Worm (Caenorhabditis elegans) whole organism, L1 larva: ENCODE results near the gene C09B7.2.

Experiments
- C04F5.9 ChIP-seq: sonication (generic microtip); optimal IDR thresholded peaks from 2 replicates; lab custom pipeline; 2016; ENCODE audit warnings: missing genetic modification characterization, missing compliant biosample characterization
- C16A3.4 ChIP-seq: fragments of 150-350 bp; optimal IDR thresholded peaks from 2 replicates; lab custom pipeline; 2014; ENCODE audit warnings: missing biosample characterization, missing genetic modification characterization
- F16B12.6 ChIP-seq: fragments of 150-350 bp; optimal IDR thresholded peaks from 2 replicates; lab custom pipeline; 2014; ENCODE audit warnings: missing biosample characterization, missing genetic modification characterization
- aha-1 ChIP-seq: fragments of 150-350 bp; optimal IDR thresholded peaks from 2 replicates; lab custom pipeline; 2014; ENCODE audit warnings: missing biosample characterization, missing genetic modification characterization
- blmp-1 ChIP-seq: fragments of 150-350 bp; optimal IDR thresholded peaks from 2 replicates; lab custom pipeline; 2014; ENCODE audit warnings: missing biosample characterization, missing genetic modification characterization
- ceh-82 ChIP-seq, 3 experiments: fragments of 150-350 bp in 1 of 3; sonication (generic microtip) in 2 of 3; optimal IDR thresholded peaks; 2 replicates each; lab custom pipeline; 2014 to 2017; ENCODE audit warnings: missing biosample characterization in 3 of 3, missing genetic modification characterization in 3 of 3
- ceh-88 ChIP-seq: fragments of 200-800 bp; sonication (Bioruptor generic); IDR thresholded peaks from 2 replicates; pipeline ENCODE4 v1.3.6; 2022; ENCODE audit warnings: missing genetic modification characterization, missing compliant biosample characterization
- ceh-90 ChIP-seq: sonication (generic microtip); optimal IDR thresholded peaks from 2 replicates; lab custom pipeline; 2016; ENCODE audit warnings: missing genetic modification characterization, missing compliant biosample characterization
- ces-1 ChIP-seq: fragments of 150-350 bp; optimal IDR thresholded peaks from 2 replicates; lab custom pipeline; 2014; ENCODE audit warnings: missing biosample characterization, missing genetic modification reagents, missing genetic modification characterization
- dsc-1 ChIP-seq: sonication (generic microtip); optimal IDR thresholded peaks from 2 replicates; lab custom pipeline; 2016; ENCODE audit warnings: mild to moderate bottlenecking, missing genetic modification characterization, missing compliant biosample characterization
- efl-1 ChIP-seq, 4 experiments: fragments of 150-350 bp; optimal IDR thresholded peaks in 3 of 4; peaks in 1 of 4; 1 replicate in 1 of 4; 2 replicates in 3 of 4; lab custom pipeline; 2014; ENCODE audit warnings: missing biosample characterization in 2 of 4, missing genetic modification characterization in 2 of 4, missing genetic modification reagents in 2 of 4
- egl-13 ChIP-seq: sonication (generic microtip); optimal IDR thresholded peaks from 2 replicates; lab custom pipeline; 2016; ENCODE audit warnings: missing genotype, missing genetic modification reagents, missing genetic modification characterization, missing compliant biosample characterization
- egl-27 ChIP-seq, 2 experiments: fragments of 150-350 bp in 1 of 2; sonication (generic microtip); optimal IDR thresholded peaks; 3 replicates each; lab custom pipeline; 2017 to 2018; ENCODE audit warnings: missing biosample characterization in 2 of 2, missing genetic modification characterization in 2 of 2, missing genetic modification reagents in 2 of 2
- elt-2 ChIP-seq: sonication (generic microtip); optimal IDR thresholded peaks from 2 replicates; lab custom pipeline; 2016; ENCODE audit warnings: missing genetic modification characterization, mild to moderate bottlenecking, inconsistent platforms, missing compliant biosample characterization, missing genetic modification reagents
- ets-5 ChIP-seq: fragments of 200-800 bp; sonication (Bioruptor generic); IDR thresholded peaks from 2 replicates; pipeline ENCODE4 v1.3.6; 2022; ENCODE audit warnings: missing genetic modification characterization, missing compliant biosample characterization
- fkh-10 ChIP-seq: sonication (generic microtip); optimal IDR thresholded peaks from 2 replicates; lab custom pipeline; 2017; ENCODE audit warnings: missing biosample characterization, missing genetic modification reagents, missing genetic modification characterization
- grh-1 ChIP-seq: fragments of 200-800 bp; sonication (Bioruptor generic); IDR thresholded peaks from 2 replicates; pipeline ENCODE4 v1.3.6; 2022; ENCODE audit warnings: missing genetic modification reagents, missing genetic modification characterization, missing compliant biosample characterization
- hlh-17 ChIP-seq: fragments of 200-800 bp; sonication (Bioruptor generic); optimal IDR thresholded peaks from 2 replicates; lab custom pipeline; 2018; ENCODE audit warnings: missing genetic modification characterization, mild to moderate bottlenecking, missing compliant biosample characterization, moderate library complexity, borderline replicate concordance
- hlh-4 ChIP-seq: sonication (generic microtip); optimal IDR thresholded peaks from 2 replicates; lab custom pipeline; 2016; ENCODE audit warnings: mild to moderate bottlenecking, missing genetic modification characterization, missing compliant biosample characterization
- hpl-2 ChIP-seq: fragments of 150-350 bp; optimal IDR thresholded peaks from 2 replicates; lab custom pipeline; 2014; ENCODE audit warnings: missing biosample characterization, missing genetic modification reagents, missing genetic modification characterization
- jun-1 ChIP-seq: fragments of 150-350 bp; optimal IDR thresholded peaks from 2 replicates; lab custom pipeline; 2014; ENCODE audit warnings: missing biosample characterization, missing genetic modification reagents, missing genetic modification characterization
- lin-13 ChIP-seq: fragments of 150-350 bp; optimal IDR thresholded peaks from 2 replicates; lab custom pipeline; 2014; ENCODE audit warnings: missing biosample characterization, missing genetic modification reagents, missing genetic modification characterization
- lin-14 ChIP-seq: fragments of 200-800 bp; sonication (Bioruptor generic); optimal IDR thresholded peaks from 2 replicates; lab custom pipeline; 2018; ENCODE audit warnings: mild to moderate bottlenecking, missing genetic modification characterization, moderate library complexity, missing compliant biosample characterization
- lin-15B ChIP-seq: fragments of 150-350 bp; sonication (generic microtip); optimal IDR thresholded peaks from 3 replicates; lab custom pipeline; 2014; ENCODE audit warnings: missing biosample characterization, missing genetic modification characterization
- lin-39 ChIP-seq: fragments of 150-350 bp; optimal IDR thresholded peaks from 2 replicates; lab custom pipeline; 2014; ENCODE audit warnings: missing biosample characterization, missing genetic modification reagents, missing genetic modification characterization
- lsy-2 ChIP-seq, 2 experiments: fragments of 150-350 bp; optimal IDR thresholded peaks; 2 replicates each; lab custom pipeline; 2014; ENCODE audit warnings: missing biosample characterization in 2 of 2, missing genetic modification characterization in 2 of 2
- mab-9 ChIP-seq: fragments of 200-800 bp; sonication (Bioruptor generic); IDR thresholded peaks from 2 replicates; pipeline ENCODE4 v1.3.6; 2022; ENCODE audit warnings: missing genetic modification reagents, missing genetic modification characterization, missing compliant biosample characterization
- mdl-1 ChIP-seq, 2 experiments: fragments of 150-350 bp; optimal IDR thresholded peaks; 2 replicates each; lab custom pipeline; 2014 to 2017; ENCODE audit warnings: missing biosample characterization in 2 of 2, missing genetic modification characterization in 2 of 2, inconsistent platforms in 1 of 2
- mef-2 ChIP-seq: fragments of 150-350 bp; optimal IDR thresholded peaks from 2 replicates; lab custom pipeline; 2014; ENCODE audit warnings: missing biosample characterization, missing genetic modification characterization
- nhr-11 ChIP-seq: fragments of 150-350 bp; optimal IDR thresholded peaks from 2 replicates; lab custom pipeline; 2014; ENCODE audit warnings: missing biosample characterization, missing genetic modification characterization
- nhr-28 ChIP-seq: fragments of 150-350 bp; optimal IDR thresholded peaks from 2 replicates; lab custom pipeline; 2014; ENCODE audit warnings: missing biosample characterization, missing genetic modification characterization
- nhr-47 ChIP-seq: sonication (generic microtip); optimal IDR thresholded peaks from 2 replicates; lab custom pipeline; 2016; ENCODE audit warnings: mild to moderate bottlenecking, missing genetic modification characterization, moderate library complexity, missing compliant biosample characterization
- nhr-71 ChIP-seq: sonication (generic microtip); optimal IDR thresholded peaks from 2 replicates; lab custom pipeline; 2016; ENCODE audit warnings: mild to moderate bottlenecking, missing genetic modification characterization, moderate library complexity, missing compliant biosample characterization
- nhr-76 ChIP-seq: sonication (generic microtip); optimal IDR thresholded peaks from 2 replicates; lab custom pipeline; 2017; ENCODE audit warnings: missing biosample characterization, missing genetic modification characterization
- nhr-84 ChIP-seq: sonication (generic microtip); optimal IDR thresholded peaks from 2 replicates; lab custom pipeline; 2017; ENCODE audit warnings: missing biosample characterization, missing genetic modification characterization
- nhr-90 ChIP-seq: sonication (generic microtip); optimal IDR thresholded peaks from 2 replicates; lab custom pipeline; 2016; ENCODE audit warnings: mild to moderate bottlenecking, missing genetic modification characterization, missing compliant biosample characterization; ENCODE audit not compliant: poor library complexity
- skn-1 ChIP-seq: fragments of 150-350 bp; optimal IDR thresholded peaks from 2 replicates; lab custom pipeline; 2014; ENCODE audit warnings: missing biosample characterization, missing genetic modification characterization
- snpc-4 ChIP-seq: fragments of 150-350 bp; optimal IDR thresholded peaks from 2 replicates; lab custom pipeline; 2014; ENCODE audit warnings: missing biosample characterization, missing genetic modification characterization
- snu-23 ChIP-seq: sonication (generic microtip); optimal IDR thresholded peaks from 2 replicates; lab custom pipeline; 2016; ENCODE audit warnings: missing genetic modification characterization, missing compliant biosample characterization
- tlp-1 ChIP-seq: fragments of 150-350 bp; optimal IDR thresholded peaks from 2 replicates; lab custom pipeline; 2014; ENCODE audit warnings: missing biosample characterization, missing genetic modification characterization
- unc-62 ChIP-seq: fragments of 150-350 bp; optimal IDR thresholded peaks from 2 replicates; lab custom pipeline; 2014; ENCODE audit warnings: missing biosample characterization, missing genetic modification reagents, missing genetic modification characterization
- xbp-1 ChIP-seq: sonication (generic microtip); optimal IDR thresholded peaks from 2 replicates; lab custom pipeline; 2016; ENCODE audit warnings: missing genetic modification characterization, missing compliant biosample characterization
- zag-1 ChIP-seq: fragments of 150-350 bp; optimal IDR thresholded peaks from 2 replicates; lab custom pipeline; 2014; ENCODE audit warnings: missing biosample characterization, missing genetic modification characterization
- zip-4 ChIP-seq: fragments of 200-800 bp; sonication (Bioruptor generic); optimal IDR thresholded peaks from 2 replicates; lab custom pipeline; 2018; ENCODE audit warnings: mild to moderate bottlenecking, missing genetic modification characterization, moderate library complexity, missing compliant biosample characterization
- ztf-11 ChIP-seq, 2 experiments: sonication (generic microtip); optimal IDR thresholded peaks; 2 replicates each; lab custom pipeline; 2016 to 2017; ENCODE audit warnings: missing genetic modification characterization in 2 of 2, missing biosample characterization in 1 of 2, missing compliant biosample characterization in 1 of 2
- ztf-4 ChIP-seq: fragments of 150-350 bp; optimal IDR thresholded peaks from 2 replicates; lab custom pipeline; 2014; ENCODE audit warnings: missing biosample characterization, missing genetic modification characterization

The C09B7.2 gene

DNA sequence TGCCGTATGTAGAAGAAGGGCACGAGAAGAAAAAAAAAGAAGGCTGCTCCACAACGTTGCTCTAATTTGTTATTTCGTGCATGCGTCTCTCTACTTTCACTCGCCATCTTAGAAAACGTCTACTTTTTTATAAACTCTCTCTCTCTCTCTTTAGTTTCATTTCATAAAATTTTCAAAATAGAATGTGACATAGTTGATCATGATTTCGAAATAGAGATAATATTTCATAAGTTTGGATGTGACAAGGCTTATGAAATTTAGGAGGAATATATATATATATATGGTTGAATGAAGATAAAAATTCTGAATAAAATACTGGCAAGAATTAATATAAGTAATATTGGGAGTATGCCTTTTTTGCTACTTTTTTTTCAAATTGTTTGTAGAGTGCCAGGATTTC lies 26.8 kb upstream of the C09B7.2 start (continued):
- TF ChIP-seq egl-13 (tag; lab: Kevin White, UChicago), result no peak
- TF ChIP-seq fkh-10 (GFP tag; lab: Kevin White, UChicago), result no peak
- no peak for TF ChIP-seq nhr-90 (tag; lab: Kevin White, UChicago)
- TF ChIP-seq ztf-11 (tag; optimal IDR thresholded peaks at IDR 0.05; lab: Kevin White, UChicago), result no peak
- peak in 1 of 2 experiments; percentile 25 for TF ChIP-seq lsy-2 (tag; optimal IDR thresholded peaks at IDR 0.05; lab: Kevin White, UChicago)
- no peak for TF ChIP-seq unc-62 (GFP tag; lab: Kevin White, UChicago)
- no peak for TF ChIP-seq C16A3.4
- no peak for TF ChIP-seq ceh-90 (tag; lab: Kevin White, UChicago)
- no peak for TF ChIP-seq mab-9
- TF ChIP-seq mdl-1 (tag; optimal IDR thresholded peaks at IDR 0.05; lab: Kevin White, UChicago), result no peak
- TF ChIP-seq mef-2, result no peak
- TF ChIP-seq nhr-28 (tag; lab: Kevin White, UChicago), result no peak
- peak in 1 of 3 experiments; percentile 12 for TF ChIP-seq ceh-82 (tag; optimal IDR thresholded peaks at IDR 0.05; lab: Kevin White, UChicago)
- no peak for TF ChIP-seq lin-13 (GFP tag; lab: Kevin White, UChicago)

DNA sequence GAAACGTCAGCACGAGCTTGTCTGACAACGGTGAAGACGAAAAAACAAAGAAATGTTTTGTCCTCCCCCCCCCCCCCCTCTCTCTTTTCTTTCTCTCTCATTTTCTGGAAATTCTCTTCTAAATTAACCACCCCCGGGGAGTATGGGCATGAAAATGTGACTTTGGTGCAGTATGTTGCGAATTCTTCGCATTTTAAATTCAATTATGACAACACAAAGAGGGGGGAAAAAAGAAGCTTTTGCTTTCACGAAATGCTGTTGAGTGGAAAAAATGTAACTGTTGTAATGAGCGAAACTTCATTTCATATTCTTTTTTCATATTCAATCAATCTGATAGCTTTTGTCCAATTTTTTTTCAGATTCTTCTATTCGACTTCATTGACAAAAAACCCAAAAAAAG lies 13.6 kb upstream of the C09B7.2 start:
- TF ChIP-seq dsc-1 (tag; lab: Kevin White, UChicago) (no peak), lin-14 (GFP tag; lab: Kevin White, UChicago) (peak; percentile 75), zag-1 (tag; lab: Kevin White, UChicago) (peak; percentile 32), efl-1 (optimal IDR thresholded peaks at IDR 0.05; lab: Kevin White, UChicago) (no peak), efl-1 (GFP tag; optimal IDR thresholded peaks at IDR 0.05 in 1 of 2; lab: Kevin White, UChicago) (peak in 1 of 2 experiments; percentile 31)

DNA sequence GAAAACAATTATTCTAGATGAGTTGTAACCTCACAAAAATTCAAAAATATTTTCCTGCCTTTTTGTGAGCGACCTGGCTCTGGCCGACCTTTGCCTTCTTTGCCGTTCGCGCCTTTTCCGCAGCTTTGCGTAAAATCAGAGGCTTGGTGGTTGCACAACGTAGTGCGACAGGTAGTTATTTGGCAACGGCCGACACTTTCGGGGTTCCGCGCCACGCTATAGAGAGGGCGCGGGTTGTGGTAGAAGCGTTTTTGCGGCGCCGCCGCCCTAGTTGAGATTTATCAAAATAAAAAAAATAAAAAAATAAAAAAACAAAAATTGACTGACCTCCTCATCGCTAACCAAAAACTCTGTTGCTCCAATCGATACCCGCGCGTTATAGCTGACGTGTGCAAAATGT lies 4.1 kb upstream of the C09B7.2 start:
- TF ChIP-seq efl-1 (optimal IDR thresholded peaks at IDR 0.05; lab: Kevin White, UChicago), result no peak
- peak in 1 of 2 experiments; percentile 58 for TF ChIP-seq efl-1 (GFP tag; optimal IDR thresholded peaks at IDR 0.05 in 1 of 2; lab: Kevin White, UChicago)
- peak; percentile 87 for TF ChIP-seq snpc-4
- peak; percentile 4 for TF ChIP-seq nhr-71 (tag; lab: Kevin White, UChicago)
- TF ChIP-seq nhr-47 (tag; lab: Kevin White, UChicago), result peak; percentile 9
- TF ChIP-seq nhr-84 (tag; lab: Kevin White, UChicago), result no peak

DNA sequence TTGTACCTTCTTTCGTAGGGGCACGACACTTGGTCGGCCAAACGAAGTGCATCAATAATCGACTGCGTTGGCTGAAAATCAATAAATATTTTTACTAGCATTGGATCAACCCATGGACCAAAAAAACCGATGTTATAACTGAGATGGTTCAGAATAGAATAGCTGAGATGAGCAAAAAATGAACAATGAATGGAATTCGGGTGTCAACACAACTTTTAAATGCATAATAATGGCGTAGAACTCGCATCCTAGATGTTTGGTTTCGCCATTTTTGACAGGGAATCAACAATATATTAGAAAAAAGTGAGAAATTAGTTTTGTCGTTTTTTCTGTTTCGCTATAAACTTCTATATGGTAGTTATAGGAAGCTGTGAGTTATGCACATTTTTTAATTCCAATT lies 3.7 kb upstream of the C09B7.2 start, which contains the start of gene F54G2.1:
F54G2.1 (minus strand) TSS at position 101 of the 400 bp plus-strand sequence.
- TF ChIP-seq hlh-4 (tag; lab: Kevin White, UChicago) (no peak), C04F5.9 (no peak), zag-1 (tag; lab: Kevin White, UChicago) (no peak), zip-4 (GFP tag; lab: Kevin White, UChicago) (no peak), F16B12.6 (no peak), ztf-4 (tag; lab: Kevin White, UChicago) (no peak), nhr-84 (tag; lab: Kevin White, UChicago) (no peak), grh-1 (GFP tag; lab: Robert Waterston, UW) (no peak), hlh-17 (GFP tag; lab: Kevin White, UChicago) (no peak), ets-5 (GFP tag; lab: Robert Waterston, UW) (no peak), lin-39 (tag; lab: Kevin White, UChicago) (no peak), unc-62 (GFP tag; lab: Kevin White, UChicago) (no peak), snpc-4 (no peak), fkh-10 (GFP tag; lab: Kevin White, UChicago) (no peak), tlp-1 (tag; lab: Kevin White, UChicago) (no peak), nhr-90 (tag; lab: Kevin White, UChicago) (no peak), ceh-88 (GFP tag; lab: Robert Waterston, UW) (no peak)

DNA sequence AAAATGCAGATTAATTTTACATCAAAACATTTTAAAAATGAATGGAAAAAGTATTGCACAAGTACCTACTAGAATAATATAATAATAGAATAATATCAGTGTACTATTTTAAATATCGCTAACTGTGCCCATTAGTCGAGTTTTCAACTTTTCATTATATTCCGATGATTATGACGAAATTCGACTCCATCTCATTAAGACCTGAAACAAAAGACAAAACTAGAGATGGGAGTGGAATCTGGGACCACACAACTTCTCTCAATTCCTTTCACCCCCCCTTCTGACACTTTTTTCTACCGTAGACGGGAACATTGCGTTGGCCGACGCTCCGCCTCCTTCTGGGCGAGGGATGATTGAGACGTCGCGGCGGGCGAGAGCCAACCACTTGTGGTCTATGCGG lies 5.3 kb downstream of the C09B7.2 start, which contains the start of gene ser-7:
ser-7 (plus strand) TSS at position 301 of the 400 bp plus-strand sequence.
- TF ChIP-seq elt-2, result no peak
- no peak for TF ChIP-seq aha-1 (tag; lab: Kevin White, UChicago)
- no peak for TF ChIP-seq xbp-1 (tag; lab: Kevin White, UChicago)
- TF ChIP-seq ces-1 (GFP tag; lab: Kevin White, UChicago), result no peak
- no peak for TF ChIP-seq hpl-2 (GFP tag; lab: Kevin White, UChicago)
- no peak for TF ChIP-seq lin-15B (tag; lab: Kevin White, UChicago)
- no peak for TF ChIP-seq egl-27 (tag; optimal IDR thresholded peaks at IDR 0.05; lab: Kevin White, UChicago)
- TF ChIP-seq jun-1 (tag; lab: Kevin White, UChicago), result no peak
- TF ChIP-seq nhr-11 (tag; lab: Kevin White, UChicago), result no peak
- TF ChIP-seq ztf-11 (tag; optimal IDR thresholded peaks at IDR 0.05; lab: Kevin White, UChicago), result no peak
- no peak for TF ChIP-seq blmp-1 (tag; lab: Kevin White, UChicago)
- no peak for TF ChIP-seq skn-1
- no peak for TF ChIP-seq nhr-76
- no peak for TF ChIP-seq snu-23 (GFP tag; lab: Kevin White, UChicago)
